Worm (Caenorhabditis elegans) whole organism, L4/young adult: ENCODE data around the gene W03B1.5.
"Not testable (repeated sequence)": the region's sequence is repeated elsewhere in the genome, so short reads cannot be mapped to it uniquely, and the experiment has no call there.

ENCODE experiments used
- W03F9.2 ChIP-seq: fragments of 150-350 bp; optimal IDR thresholded peaks from 2 replicates; lab custom pipeline; 2014; ENCODE audit warnings: missing biosample characterization, missing genetic modification characterization
- dao-5 ChIP-seq: sonication (generic microtip); optimal IDR thresholded peaks from 2 replicates; lab custom pipeline; 2016; ENCODE audit warnings: missing genotype, missing genetic modification characterization, moderate library complexity, missing compliant biosample characterization
- him-1 ChIP-seq: sonication (generic microtip); optimal IDR thresholded peaks from 2 replicates; lab custom pipeline; 2016; ENCODE audit warnings: missing genotype, missing genetic modification reagents, missing genetic modification characterization, missing compliant biosample characterization

Gene W03B1.5

DNA sequence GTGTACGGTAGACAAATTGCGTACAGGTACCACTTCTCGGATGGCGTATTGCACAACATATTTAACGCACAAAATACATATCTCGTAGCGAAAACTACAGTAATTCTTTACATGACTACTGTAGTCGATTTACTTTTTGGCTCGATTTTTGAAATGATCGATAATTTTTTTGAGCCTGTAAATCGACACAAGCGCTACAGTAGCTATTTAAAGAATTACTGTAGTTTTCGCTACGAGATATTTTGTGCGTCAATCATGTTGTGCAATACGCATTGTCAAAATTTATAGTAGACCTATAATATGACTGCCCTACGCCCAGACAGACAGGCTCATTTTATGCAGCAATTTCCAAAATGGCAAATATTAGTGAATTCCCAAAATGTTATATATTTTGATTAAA lies at the start of gene W03B1.5:
Gene W03B1.5 (plus strand): TSS at position 301 of the 400 bp plus-strand sequence.
- TF ChIP-seq dao-5, him-1, W03F9.2 (tag; lab: Kevin White, UChicago): not testable (repeated sequence)

DNA sequence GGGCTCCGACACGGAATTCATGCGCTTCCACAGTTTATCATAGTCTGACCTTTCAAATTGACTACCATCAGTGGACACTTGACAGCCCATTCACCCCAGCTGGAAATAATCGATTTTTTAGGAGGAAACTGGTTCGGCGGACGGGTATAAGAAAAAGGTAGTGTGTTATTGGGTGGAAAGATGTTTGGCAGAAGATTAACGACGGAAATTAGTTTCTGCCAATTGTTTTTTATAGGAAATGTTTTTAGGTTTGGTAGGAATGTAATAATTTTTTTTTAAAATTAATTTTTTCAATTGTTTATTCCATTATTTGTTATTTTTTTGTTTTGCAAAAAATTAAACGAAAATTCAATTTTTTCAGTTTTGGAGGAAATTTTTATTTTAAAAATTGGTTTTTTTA lies 49.3 kb upstream of the W03B1.5 start, which contains the start of gene F15E6.9:
Gene F15E6.9 (minus strand): TSS at position 101 of the 400 bp plus-strand sequence.
- TF ChIP-seq him-1 (tag; lab: Kevin White, UChicago) (no peak), dao-5 (tag; lab: Kevin White, UChicago) (no peak)

DNA sequence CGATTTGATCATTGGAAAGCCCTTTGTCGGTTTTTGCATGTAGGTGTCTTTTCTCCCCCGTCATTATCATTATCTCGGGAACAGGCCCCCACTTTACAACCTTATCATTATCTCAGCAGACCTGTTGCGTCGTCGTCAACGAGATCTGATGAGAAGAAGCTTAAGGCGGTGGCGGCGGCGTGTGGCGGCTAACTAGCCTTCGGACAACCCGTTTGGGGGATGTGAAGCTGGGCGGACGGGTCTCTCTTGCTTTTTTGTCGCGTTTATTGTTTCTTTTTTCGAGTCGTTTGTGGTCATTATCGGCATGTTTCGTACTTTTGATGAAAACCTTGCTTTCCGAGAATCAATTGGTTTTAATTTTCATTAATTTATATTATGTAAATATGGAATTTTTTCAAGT lies 48.3 kb upstream of the W03B1.5 start:
- TF ChIP-seq him-1 (tag; lab: Kevin White, UChicago) (no peak), dao-5 (tag; lab: Kevin White, UChicago) (no peak), W03F9.2 (tag; lab: Kevin White, UChicago) (no peak)

DNA sequence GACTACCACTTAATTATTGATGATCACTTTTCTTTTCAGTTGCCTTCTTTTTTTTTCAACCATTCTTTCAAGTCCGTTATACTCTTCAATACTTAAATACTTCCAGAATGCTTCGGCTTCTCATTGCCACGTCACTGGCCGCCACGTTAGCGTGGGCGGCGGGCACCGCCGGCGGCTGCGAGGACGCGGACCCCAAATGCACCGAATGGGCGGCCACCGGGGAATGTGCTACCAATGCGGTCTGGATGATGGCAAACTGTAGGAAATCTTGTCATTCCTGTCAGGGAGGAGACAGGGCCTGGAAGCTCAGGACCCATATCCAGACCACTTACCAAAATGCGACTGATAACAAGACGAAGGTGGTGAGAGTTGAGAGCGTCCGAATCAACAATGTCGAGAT lies 47.0 kb upstream of the W03B1.5 start, which contains the start of gene lgc-22:
Gene lgc-22 (plus strand): TSS at position 105 of the 400 bp plus-strand sequence.
- TF ChIP-seq dao-5 (tag; lab: Kevin White, UChicago) = no peak

ce11 chrIV:4306317-4306716 lies 41.9 kb upstream of the W03B1.5 start:
- no peak for TF ChIP-seq dao-5 (tag; lab: Kevin White, UChicago)
- no peak for TF ChIP-seq him-1 (tag; lab: Kevin White, UChicago)
- TF ChIP-seq W03F9.2 (tag; lab: Kevin White, UChicago) = no peak

- TF ChIP-seq him-1 (tag; lab: Kevin White, UChicago) (no peak), dao-5 (tag; lab: Kevin White, UChicago) (no peak), W03F9.2 (tag; lab: Kevin White, UChicago) (no peak)
Observed at ce11 chrIV:4307227-4307946, 40.9 kb upstream of the W03B1.5 start, which contains the start of gene set-9. set-9 (plus strand) TSS chrIV:4307896.

DNA sequence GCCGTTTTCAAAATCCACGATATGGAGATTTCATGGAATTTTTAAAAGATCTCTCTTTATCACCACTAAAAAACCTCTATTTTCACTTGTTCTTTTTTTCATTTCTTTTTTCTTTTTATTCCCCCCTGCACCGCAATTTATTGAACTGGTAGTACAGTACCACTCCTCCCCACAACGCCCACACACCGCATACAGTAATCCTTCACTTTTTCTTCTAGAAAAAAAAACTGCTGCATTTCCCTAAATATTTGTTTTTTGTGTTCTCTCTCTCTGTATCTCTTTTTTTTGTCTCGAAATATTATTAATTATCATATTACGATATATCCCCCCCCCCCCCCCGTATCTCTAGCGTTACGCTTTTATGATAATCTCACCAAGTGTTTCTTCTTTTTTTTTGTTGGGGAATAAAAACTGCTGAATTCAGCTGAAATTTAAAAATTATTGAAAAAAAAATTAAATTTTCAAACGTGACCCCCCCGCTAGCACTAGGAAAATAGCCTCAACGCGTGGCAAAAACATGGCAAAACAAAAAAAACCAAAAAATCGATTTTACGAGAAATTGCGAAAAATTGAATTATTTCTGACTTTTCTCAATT lies 31.3 kb upstream of the W03B1.5 start, which contains the start of gene Y24D9B.1:
Gene Y24D9B.1 (plus strand): TSS at position 546 of the 596 bp plus-strand sequence.
- TF ChIP-seq him-1 (tag; lab: Kevin White, UChicago) (no peak), W03F9.2 (tag; lab: Kevin White, UChicago) (no peak), dao-5 (tag; lab: Kevin White, UChicago) (no peak)

- TF ChIP-seq dao-5 (tag; lab: Kevin White, UChicago) (no peak), W03F9.2 (tag; lab: Kevin White, UChicago) (no peak), him-1 (tag; lab: Kevin White, UChicago) (no peak)
Observed at ce11 chrIV:4317638-4318037, 30.6 kb upstream of the W03B1.5 start.

DNA sequence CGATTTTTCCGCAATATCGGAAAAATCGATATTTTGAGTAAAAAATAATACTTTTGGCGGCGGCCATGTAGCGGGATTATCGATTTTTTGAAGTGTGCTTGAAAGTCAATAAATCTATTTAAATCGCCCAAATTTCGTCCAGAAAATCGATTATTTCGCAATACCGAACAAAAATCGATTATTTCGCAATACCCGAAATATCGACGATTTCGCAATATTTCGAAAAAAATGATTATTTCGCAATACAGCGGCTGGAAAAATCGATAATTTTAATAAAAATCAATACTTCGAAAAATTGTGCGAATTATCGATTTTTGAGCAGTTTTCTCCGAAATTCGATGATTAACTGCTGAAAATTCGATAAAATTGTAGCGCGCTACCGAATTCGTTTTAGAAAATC lies 30.2 kb upstream of the W03B1.5 start:
- TF ChIP-seq W03F9.2 (tag; lab: Kevin White, UChicago) = no peak
- no peak for TF ChIP-seq dao-5 (tag; lab: Kevin White, UChicago)
- TF ChIP-seq him-1 (tag; lab: Kevin White, UChicago) = no peak

DNA sequence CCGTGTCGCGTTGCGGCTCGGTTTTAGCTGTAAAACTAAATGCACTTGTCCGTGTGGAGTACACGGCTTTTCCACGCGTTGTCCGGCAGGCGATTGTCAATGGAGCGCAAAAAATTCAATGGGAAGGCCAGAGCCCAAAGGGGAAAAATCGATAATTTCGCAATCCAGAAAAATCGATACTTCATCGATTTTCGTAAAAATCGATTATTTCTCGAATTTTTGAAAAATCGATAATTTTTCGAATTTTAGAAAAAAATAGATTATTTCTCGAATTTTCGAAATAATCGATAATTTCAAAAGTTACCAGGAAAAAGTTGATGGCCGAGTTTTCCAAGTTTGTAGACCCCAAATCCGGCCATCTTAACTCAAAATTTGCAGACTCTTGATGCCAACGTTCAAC lies 28.8 kb upstream of the W03B1.5 start:
- TF ChIP-seq dao-5 (tag; lab: Kevin White, UChicago) = no peak
- TF ChIP-seq him-1 (tag; lab: Kevin White, UChicago) = no peak
- TF ChIP-seq W03F9.2 (tag; lab: Kevin White, UChicago) = no peak

DNA sequence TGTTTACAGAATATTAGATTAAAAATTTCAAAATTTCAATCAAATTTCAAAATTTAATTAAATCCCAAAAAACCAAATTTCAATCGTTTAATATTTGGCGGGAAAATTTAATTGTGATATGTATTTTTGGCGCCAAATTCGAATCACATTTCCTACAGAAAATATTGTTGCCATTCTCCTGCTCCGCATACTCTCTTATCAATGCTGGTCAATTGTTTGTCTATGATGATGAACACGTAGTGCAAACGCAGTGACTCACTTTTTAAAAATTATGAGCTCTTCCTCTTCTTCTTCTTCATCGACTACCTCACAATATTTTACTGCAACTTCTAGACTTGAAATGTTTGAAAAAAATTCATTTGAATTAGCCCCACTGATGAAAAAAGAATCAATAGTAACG lies 21.8 kb upstream of the W03B1.5 start, which contains the start of gene trpl-2:
Gene trpl-2 (plus strand): TSS at position 210 of the 400 bp plus-strand sequence.
- no peak for TF ChIP-seq him-1 (tag; lab: Kevin White, UChicago)

- TF ChIP-seq W03F9.2 (tag; lab: Kevin White, UChicago) = no peak
- no peak for TF ChIP-seq dao-5 (tag; lab: Kevin White, UChicago)
- TF ChIP-seq him-1 (tag; lab: Kevin White, UChicago) = no peak
Observed at ce11 chrIV:4336139-4336851, 12.0 kb upstream of the W03B1.5 start, which contains the start of the genes W03B1.3 and oac-51. W03B1.3 (minus strand) TSS chrIV:4336239. oac-51 (plus strand) TSS chrIV:4336801.

DNA sequence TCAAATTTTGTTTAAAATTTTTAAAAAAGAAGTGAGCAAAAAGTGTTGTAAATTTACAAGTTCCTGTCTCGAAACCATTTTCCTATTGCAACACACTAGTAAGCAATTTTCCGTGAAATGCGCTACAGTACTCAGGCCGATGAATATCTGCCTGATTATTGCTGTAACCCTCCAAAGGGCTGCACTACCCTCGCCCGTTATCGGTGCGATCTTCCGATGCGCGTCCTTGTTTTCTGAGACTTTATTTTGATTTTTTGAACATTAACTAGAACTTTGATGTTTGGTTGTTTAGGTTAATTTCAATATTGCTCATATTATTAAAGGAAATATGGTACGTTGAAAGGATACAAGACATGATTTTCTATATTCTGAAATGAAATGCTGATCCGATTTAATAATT lies 10.0 kb upstream of the W03B1.5 start:
- no peak for TF ChIP-seq him-1 (tag; lab: Kevin White, UChicago)
- TF ChIP-seq W03F9.2 (tag; lab: Kevin White, UChicago) = no peak
- no peak for TF ChIP-seq dao-5 (tag; lab: Kevin White, UChicago)
